Worm (Caenorhabditis elegans) whole organism, L2 larva: ENCODE results near the gene str-27.
"Not testable (repeated sequence)": the region's sequence is repeated elsewhere in the genome, so short reads cannot be mapped to it uniquely, and the experiment has no call there.

Source experiments
- C34F6.9 ChIP-seq: fragments of 150-350 bp; optimal IDR thresholded peaks from 2 replicates; lab custom pipeline; 2014; ENCODE audit warnings: missing biosample characterization, missing genetic modification characterization
- F13H6.1 ChIP-seq: sonication (generic microtip); optimal IDR thresholded peaks from 2 replicates; lab custom pipeline; 2016; ENCODE audit warnings: missing genetic modification characterization, missing compliant biosample characterization
- R02D3.7 ChIP-seq: fragments of 150-350 bp; optimal IDR thresholded peaks from 2 replicates; lab custom pipeline; 2014; ENCODE audit warnings: missing biosample characterization, missing genetic modification characterization
- Y55F3AM.14 ChIP-seq: fragments of 200-800 bp; sonication (Bioruptor generic); optimal IDR thresholded peaks from 2 replicates; lab custom pipeline; 2018; ENCODE audit warnings: mild to moderate bottlenecking, missing genetic modification characterization, missing compliant biosample characterization
- ZK546.5 ChIP-seq: sonication (generic microtip); optimal IDR thresholded peaks from 2 replicates; lab custom pipeline; 2017; ENCODE audit warnings: missing biosample characterization, missing genetic modification characterization
- ama-1 ChIP-seq: fragments of 150-350 bp; optimal IDR thresholded peaks from 2 replicates; lab custom pipeline; 2018; ENCODE audit warnings: inconsistent platforms
- blmp-1 ChIP-seq: sonication (generic microtip); optimal IDR thresholded peaks from 2 replicates; lab custom pipeline; 2017; ENCODE audit warnings: missing genetic modification characterization, mild to moderate bottlenecking, missing compliant biosample characterization, antibody characterized with exemption, moderate library complexity; ENCODE audit not compliant: insufficient read depth
- dmd-4 ChIP-seq: sonication (generic microtip); optimal IDR thresholded peaks from 2 replicates; lab custom pipeline; 2017; ENCODE audit warnings: missing biosample characterization, missing genetic modification characterization
- egl-27 ChIP-seq: sonication (generic microtip); optimal IDR thresholded peaks from 3 replicates; lab custom pipeline; 2017; ENCODE audit warnings: missing biosample characterization, missing genetic modification reagents, missing genetic modification characterization
- elt-1 ChIP-seq: fragments of 150-350 bp; optimal IDR thresholded peaks from 2 replicates; lab custom pipeline; 2014; ENCODE audit warnings: missing biosample characterization, missing genetic modification characterization
- elt-3 ChIP-seq: sonication (generic microtip); optimal IDR thresholded peaks from 2 replicates; lab custom pipeline; 2017; ENCODE audit warnings: missing biosample characterization, missing genetic modification characterization
- lin-13 ChIP-seq: fragments of 150-350 bp; optimal IDR thresholded peaks from 2 replicates; lab custom pipeline; 2014; ENCODE audit warnings: missing biosample characterization, missing genetic modification reagents, missing genetic modification characterization
- lin-39 ChIP-seq: fragments of 150-350 bp; optimal IDR thresholded peaks from 2 replicates; lab custom pipeline; 2014; ENCODE audit warnings: missing biosample characterization, missing genetic modification reagents, missing genetic modification characterization
- mab-5 ChIP-seq: fragments of 150-350 bp; optimal IDR thresholded peaks from 2 replicates; lab custom pipeline; 2014; ENCODE audit warnings: missing biosample characterization, missing genetic modification characterization
- mbf-1 ChIP-seq: sonication (generic microtip); optimal IDR thresholded peaks from 2 replicates; lab custom pipeline; 2017; ENCODE audit warnings: missing biosample characterization, missing genetic modification characterization
- mdl-1 ChIP-seq, 2 experiments: fragments of 150-350 bp in 1 of 2; sonication (generic microtip) in 1 of 2; optimal IDR thresholded peaks; 2 replicates each; lab custom pipeline; 2017; ENCODE audit warnings: missing biosample characterization in 2 of 2, missing genetic modification characterization in 2 of 2
- nhr-11 ChIP-seq: fragments of 150-350 bp; optimal IDR thresholded peaks from 2 replicates; lab custom pipeline; 2014; ENCODE audit warnings: missing biosample characterization, missing genetic modification characterization
- nhr-12 ChIP-seq: fragments of 150-350 bp; optimal IDR thresholded peaks from 2 replicates; lab custom pipeline; 2014; ENCODE audit warnings: missing biosample characterization, missing genetic modification characterization
- nhr-237 ChIP-seq: fragments of 150-350 bp; optimal IDR thresholded peaks from 2 replicates; lab custom pipeline; 2014; ENCODE audit warnings: missing biosample characterization, missing genetic modification characterization
- nhr-25 ChIP-seq: fragments of 150-350 bp; sonication (generic microtip); optimal IDR thresholded peaks from 3 replicates; lab custom pipeline; 2014; ENCODE audit warnings: missing biosample characterization, missing genetic modification characterization
- nhr-6 ChIP-seq: fragments of 150-350 bp; optimal IDR thresholded peaks from 2 replicates; lab custom pipeline; 2014; ENCODE audit warnings: missing biosample characterization, missing genetic modification characterization
- nhr-77 ChIP-seq: fragments of 150-350 bp; optimal IDR thresholded peaks from 2 replicates; lab custom pipeline; 2014; ENCODE audit warnings: missing biosample characterization, missing genetic modification characterization
- peb-1 ChIP-seq: fragments of 150-350 bp; optimal IDR thresholded peaks from 2 replicates; lab custom pipeline; 2014; ENCODE audit warnings: missing biosample characterization, missing genetic modification characterization
- skn-1 ChIP-seq: sonication (generic microtip); optimal IDR thresholded peaks from 2 replicates; lab custom pipeline; 2017; ENCODE audit warnings: missing biosample characterization, missing genetic modification characterization
- sma-9 ChIP-seq, 2 experiments: fragments of 150-350 bp in 1 of 2; sonication (generic microtip) in 1 of 2; optimal IDR thresholded peaks; 2 replicates each; lab custom pipeline; 2014 to 2016; ENCODE audit warnings: missing genetic modification characterization in 2 of 2, mild to moderate bottlenecking in 1 of 2, missing biosample characterization in 1 of 2, missing compliant biosample characterization in 1 of 2, missing genetic modification reagents in 1 of 2, moderate library complexity in 1 of 2
- snpc-4 ChIP-seq: fragments of 150-350 bp; optimal IDR thresholded peaks from 2 replicates; lab custom pipeline; 2014; ENCODE audit warnings: missing biosample characterization, missing genetic modification characterization
- unc-39 ChIP-seq: fragments of 150-350 bp; optimal IDR thresholded peaks from 2 replicates; lab custom pipeline; 2014; ENCODE audit warnings: missing biosample characterization, missing genetic modification characterization
- unc-55 ChIP-seq: fragments of 150-350 bp; sonication (generic microtip); optimal IDR thresholded peaks from 3 replicates; lab custom pipeline; 2014; ENCODE audit warnings: missing biosample characterization, missing genetic modification reagents, missing genetic modification characterization
- unc-62 ChIP-seq: fragments of 150-350 bp; optimal IDR thresholded peaks from 2 replicates; lab custom pipeline; 2014; ENCODE audit warnings: missing biosample characterization, missing genetic modification reagents, missing genetic modification characterization
- ztf-1 ChIP-seq: fragments of 200-800 bp; sonication (Bioruptor generic); conservative IDR thresholded peaks from 2 replicates; pipeline ENCODE4 v1.3.6; 2022; ENCODE audit warnings: missing genetic modification characterization, missing compliant biosample characterization

str-27 gene

DNA sequence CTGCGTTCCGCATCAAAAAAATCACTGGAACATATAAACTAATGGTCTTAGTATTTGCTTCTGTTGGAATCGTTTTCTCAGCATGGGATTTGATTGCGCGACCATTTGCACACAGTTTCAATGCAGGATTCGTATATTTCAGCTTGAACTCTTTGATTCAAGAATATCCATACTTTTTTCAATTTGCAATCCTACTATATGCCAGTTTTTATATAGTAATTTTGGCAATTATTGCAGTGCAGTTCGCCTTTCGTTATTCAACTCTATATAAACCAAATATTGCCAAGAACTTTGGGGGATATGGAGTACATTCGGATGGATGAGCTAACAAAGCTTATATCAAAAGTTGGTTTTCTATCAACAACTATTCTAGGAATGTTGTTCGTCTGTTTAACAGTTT, 17.3 kb upstream of the str-27 start, which contains the start of gene str-5:
str-5 (plus strand) TSS at position 301 of the 400 bp plus-strand sequence.
- not testable (repeated sequence) for TF ChIP-seq mbf-1 (tag; lab: Kevin White, UChicago); ama-1 (lab: Kevin White, UChicago); nhr-77

DNA sequence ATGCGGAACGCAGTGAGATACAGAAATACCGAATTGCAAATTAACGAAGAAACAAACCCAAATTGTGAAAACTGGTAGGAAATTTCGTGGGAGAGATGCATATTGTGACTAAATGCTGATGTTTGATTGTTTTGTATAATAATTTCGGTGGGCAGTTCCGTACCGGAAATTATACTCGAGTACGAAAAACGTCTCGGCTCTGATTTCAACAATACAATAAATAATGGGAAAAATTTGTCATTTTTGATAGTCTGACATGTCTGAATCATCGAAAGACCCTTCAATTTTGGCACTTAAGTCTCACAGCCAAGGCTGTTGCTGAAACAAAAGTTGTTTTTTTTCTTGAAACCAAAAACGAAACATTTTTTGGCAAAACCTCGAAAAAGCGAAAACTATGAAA, 16.4 kb upstream of the str-27 start, which contains the start of gene str-43:
str-43 (minus strand) TSS at position 101 of the 400 bp plus-strand sequence.
- TF ChIP-seq skn-1 (tag; lab: Kevin White, UChicago) (no peak), nhr-11 (tag; lab: Kevin White, UChicago) (no peak), mbf-1 (tag; lab: Kevin White, UChicago) (no peak), elt-1 (tag; lab: Kevin White, UChicago) (no peak), unc-62 (no peak), nhr-25 (tag; lab: Kevin White, UChicago) (no peak)

DNA sequence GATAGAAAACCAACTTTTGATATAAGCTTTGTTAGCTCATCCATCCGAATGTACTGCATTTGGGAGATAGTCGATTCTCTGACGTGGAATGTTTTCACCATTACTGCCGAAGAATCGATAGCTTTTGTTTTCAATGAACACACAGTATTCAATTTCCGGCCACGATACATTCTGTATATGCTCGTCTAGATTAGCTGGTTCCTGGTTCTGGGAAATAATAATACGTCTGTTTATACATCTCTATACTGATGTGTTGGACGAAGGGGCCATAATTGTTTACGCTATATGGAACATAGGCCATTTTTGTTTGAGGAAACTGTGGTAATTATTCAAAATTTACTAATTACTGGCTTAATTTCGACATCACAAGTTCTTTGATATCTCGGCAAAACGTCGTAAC, 14.5 kb upstream of the str-27 start, which contains the start of gene str-6:
str-6 (minus strand) TSS at position 101 of the 400 bp plus-strand sequence.
- TF ChIP-seq elt-3 (no peak), nhr-12 (tag; lab: Kevin White, UChicago) (no peak), elt-1 (tag; lab: Kevin White, UChicago) (no peak), unc-39 (no peak), nhr-6 (tag; lab: Kevin White, UChicago) (no peak), blmp-1 (tag; lab: Kevin White, UChicago) (no peak)

DNA sequence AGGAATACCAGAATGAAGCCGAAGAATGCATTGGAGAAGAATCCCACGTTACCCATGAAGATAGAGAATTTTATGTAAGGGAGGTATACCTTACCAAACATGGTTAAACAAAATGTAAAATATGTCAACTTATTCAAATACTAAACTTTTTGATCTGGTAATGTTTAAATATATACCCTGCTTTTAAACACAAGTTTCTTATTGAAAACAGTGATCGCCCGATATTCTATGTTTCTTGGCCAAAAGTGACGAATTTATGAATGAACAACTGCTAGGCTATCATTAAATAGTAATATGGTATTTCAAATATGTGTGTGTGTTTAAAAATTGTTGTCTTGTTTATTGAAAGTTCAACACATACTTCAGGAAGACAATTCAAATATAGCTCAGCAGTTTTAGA, 12.7 kb upstream of the str-27 start, which contains the start of gene T23D5.8:
T23D5.8 (minus strand) TSS at position 101 of the 400 bp plus-strand sequence.
- TF ChIP-seq F13H6.1; peb-1 (tag; lab: Kevin White, UChicago); nhr-25 (tag; lab: Kevin White, UChicago): not testable (repeated sequence)

DNA sequence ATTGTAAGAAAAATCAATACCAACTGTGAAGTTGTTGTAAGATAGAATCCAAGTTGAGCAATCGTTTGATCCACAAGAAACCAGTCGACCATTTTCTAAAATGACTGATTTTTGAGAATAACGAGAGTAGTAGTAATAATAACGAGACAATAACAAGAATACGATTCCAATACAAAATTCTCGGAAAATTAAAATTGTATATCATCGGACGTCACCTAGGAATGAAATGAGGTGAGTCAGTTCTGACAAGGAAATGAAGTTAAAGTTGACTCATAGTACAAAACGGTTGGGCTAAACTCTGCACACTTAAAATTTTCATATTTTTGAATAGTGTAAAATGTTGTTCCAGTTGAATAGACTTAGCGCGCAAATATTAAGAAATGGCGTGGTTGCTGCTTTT, 8.7 kb upstream of the str-27 start, which contains the start of gene str-19:
str-19 (minus strand) TSS at position 101 of the 400 bp plus-strand sequence.
- TF ChIP-seq ztf-1 (GFP tag; lab: Robert Waterston, UW); ZK546.5 (tag; lab: Kevin White, UChicago); nhr-25 (tag; lab: Kevin White, UChicago): not testable (repeated sequence)

DNA sequence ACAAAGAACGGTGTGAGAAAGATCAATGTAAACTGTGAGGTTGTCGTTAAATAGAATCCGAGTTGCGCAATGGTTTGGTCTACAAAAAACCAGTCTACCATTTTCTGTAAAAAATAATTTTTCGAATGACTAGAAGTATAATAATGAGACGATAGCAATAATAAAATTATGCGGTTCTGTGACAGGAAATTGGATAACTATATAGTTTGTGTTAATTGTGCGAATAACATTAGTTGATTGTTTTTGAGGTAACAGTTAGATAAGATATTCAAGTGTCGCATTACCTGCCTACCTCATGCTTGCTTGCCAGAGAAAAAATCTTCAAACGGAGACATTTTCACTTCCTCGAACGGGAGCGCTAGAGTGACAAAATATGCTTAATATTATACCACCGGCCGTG, 6.2 kb upstream of the str-27 start, which contains the start of gene str-18:
str-18 (minus strand) TSS at position 101 of the 400 bp plus-strand sequence.
- TF ChIP-seq nhr-6 (tag; lab: Kevin White, UChicago) = no peak
- no peak for TF ChIP-seq R02D3.7

DNA sequence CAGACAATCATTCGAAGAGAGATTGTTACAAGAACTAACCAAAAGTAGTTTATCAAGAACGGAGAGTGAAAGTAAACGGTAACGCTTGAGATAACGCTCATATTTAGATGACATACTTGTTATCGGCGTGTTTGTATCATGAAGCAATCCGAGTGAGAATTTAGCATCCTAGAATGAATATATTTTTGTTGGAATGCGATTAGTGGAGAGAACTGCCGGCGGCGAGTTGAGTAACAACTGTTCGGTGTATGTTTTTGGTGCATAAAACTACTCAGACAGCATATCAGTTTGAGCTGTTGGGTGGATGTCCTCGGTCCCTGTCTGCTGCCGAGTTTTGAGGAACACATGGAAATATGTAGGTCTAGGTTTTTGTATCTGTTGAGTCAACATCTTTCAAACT, 2.1 kb downstream of the str-27 start, which contains the start of gene T23D5.3:
T23D5.3 (minus strand) TSS at position 101 of the 400 bp plus-strand sequence.
- TF ChIP-seq ama-1 (lab: Kevin White, UChicago) = no peak
- TF ChIP-seq lin-39 (tag; lab: Kevin White, UChicago) = no peak
- TF ChIP-seq peb-1 (tag; lab: Kevin White, UChicago) = no peak
- TF ChIP-seq nhr-237 (tag; lab: Kevin White, UChicago) = no peak
- no peak for TF ChIP-seq snpc-4 (tag; lab: Kevin White, UChicago)
- TF ChIP-seq egl-27 (tag; lab: Kevin White, UChicago) = no peak
- no peak for TF ChIP-seq F13H6.1
- TF ChIP-seq mab-5 (tag; lab: Kevin White, UChicago) = no peak
- TF ChIP-seq sma-9 (GFP tag; optimal IDR thresholded peaks at IDR 0.05; lab: Kevin White, UChicago) = no peak
- TF ChIP-seq sma-9 (tag; optimal IDR thresholded peaks at IDR 0.05; lab: Kevin White, UChicago) = no peak
- TF ChIP-seq Y55F3AM.14 (GFP tag; lab: Kevin White, UChicago) = no peak
- TF ChIP-seq unc-62 = no peak
- no peak for TF ChIP-seq nhr-77
- TF ChIP-seq lin-13 = no peak
- TF ChIP-seq dmd-4 (tag; lab: Kevin White, UChicago) = no peak
- TF ChIP-seq R02D3.7 = no peak
- no peak for TF ChIP-seq nhr-25 (tag; lab: Kevin White, UChicago)
- no peak for TF ChIP-seq nhr-12 (tag; lab: Kevin White, UChicago)
- no peak for TF ChIP-seq mdl-1 (tag; optimal IDR thresholded peaks at IDR 0.05; lab: Kevin White, UChicago)
- no peak for TF ChIP-seq unc-55 (GFP tag; lab: Kevin White, UChicago)
- no peak for TF ChIP-seq C34F6.9
